Fruit fly (Drosophila melanogaster): ENCODE measurements around the gene CG43083.

Gene CG43083

DNA sequence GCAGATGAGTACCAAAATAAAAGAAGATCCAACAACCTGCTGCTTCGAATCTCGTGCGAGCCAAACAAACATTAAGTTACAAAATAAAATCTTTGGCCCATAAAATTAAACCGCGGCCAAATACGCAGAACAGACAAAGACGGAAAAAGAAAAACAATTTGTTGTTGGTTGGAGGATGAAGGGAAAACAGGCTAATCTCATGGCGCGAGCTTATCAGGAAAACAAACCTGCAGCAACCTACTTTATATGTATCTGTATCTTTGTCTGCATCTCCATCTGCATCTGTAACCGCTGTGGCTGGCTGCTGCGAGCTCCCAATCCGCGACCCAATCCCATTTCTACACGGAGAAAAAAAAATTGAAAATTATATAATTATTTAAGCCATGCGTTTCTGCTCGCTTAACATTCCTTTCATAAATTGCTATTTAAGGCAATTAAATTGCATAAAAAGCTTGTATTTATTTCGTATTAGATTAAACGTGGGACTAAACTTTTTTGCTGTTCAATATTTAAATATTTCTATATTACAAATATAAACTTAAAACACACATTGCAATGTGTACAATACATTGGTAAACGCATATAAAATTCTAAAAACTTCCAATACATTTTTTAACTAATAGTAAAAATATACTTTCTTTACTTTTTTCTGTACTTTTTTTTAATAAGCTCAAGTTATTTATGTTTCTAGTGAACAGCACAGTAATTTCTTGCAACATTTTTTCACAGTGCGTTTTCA is 44.6 kb downstream of the CG43083 start:
- TF ChIP-seq cnc (optimal IDR thresholded peaks at IDR 0.05) (no peak), ovo (GFP tag; optimal IDR thresholded peaks at IDR 0.05) (no peak), pad (GFP tag; optimal IDR thresholded peaks at IDR 0.05) (no peak), tj (GFP tag; optimal IDR thresholded peaks at IDR 0.05) (no peak), Clk (GFP tag; optimal IDR thresholded peaks at IDR 0.05) (no peak), cic (GFP tag; optimal IDR thresholded peaks at IDR 0.05) (no peak), CG11617 (GFP tag; optimal IDR thresholded peaks at IDR 0.05) (no peak), Hr96 (GFP tag; optimal IDR thresholded peaks at IDR 0.05) (no peak), CG5204 (GFP tag; optimal IDR thresholded peaks at IDR 0.05) (no peak), CG12768 (GFP tag; optimal IDR thresholded peaks at IDR 0.05) (no peak), CG14711 (tag; optimal IDR thresholded peaks at IDR 0.05) (no peak), CG7101 (tag; optimal IDR thresholded peaks at IDR 0.05) (no peak)

DNA sequence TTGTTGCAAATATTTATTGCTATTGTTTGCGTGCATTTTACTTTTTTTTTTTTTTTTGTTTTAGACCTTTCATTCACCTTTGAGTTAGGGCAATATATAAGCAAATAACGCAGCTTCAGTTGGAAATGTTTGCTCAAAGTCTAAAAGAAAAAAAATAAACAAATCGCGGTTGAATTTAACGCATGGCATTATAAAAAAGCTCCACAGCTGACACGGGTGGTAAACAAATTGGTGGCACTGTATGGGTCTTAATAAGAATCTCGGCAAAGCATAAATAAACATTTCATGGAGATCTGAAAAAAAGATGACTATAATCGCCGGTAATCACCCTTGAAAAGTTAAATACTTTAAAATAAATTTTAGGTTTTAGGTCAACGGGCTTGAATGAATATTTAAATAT is 46.0 kb downstream of the CG43083 start:
- TF ChIP-seq CG7101 (tag; optimal IDR thresholded peaks at IDR 0.05), result peak; percentile 4
- TF ChIP-seq kay (GFP tag; ENCODE audit: borderline replicate concordance), result no peak

DNA sequence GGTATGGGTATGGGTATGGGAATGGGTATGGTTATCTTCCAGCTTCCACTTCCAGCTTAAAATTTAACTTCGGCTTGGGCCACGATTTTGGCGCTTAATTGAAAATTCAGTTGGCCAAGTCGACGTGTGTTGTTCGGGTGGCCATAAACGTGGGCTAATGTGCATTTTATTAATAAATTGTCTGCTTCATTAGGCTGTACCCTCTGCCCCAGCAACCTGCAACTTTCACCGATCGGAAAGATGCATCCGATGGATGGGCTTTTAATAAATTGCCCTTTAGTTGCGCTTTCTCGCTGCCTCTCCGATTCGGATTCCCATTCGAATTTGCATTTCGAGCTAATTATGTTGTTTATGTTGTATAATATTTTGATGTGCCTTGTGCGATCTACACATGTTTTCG is 46.8 kb downstream of the CG43083 start:
- no peak for TF ChIP-seq tj (GFP tag; optimal IDR thresholded peaks at IDR 0.05)
- no peak for TF ChIP-seq Hr96 (GFP tag; optimal IDR thresholded peaks at IDR 0.05)
- TF ChIP-seq toe (GFP tag; optimal IDR thresholded peaks at IDR 0.05), result no peak
- TF ChIP-seq Clk (GFP tag; optimal IDR thresholded peaks at IDR 0.05), result no peak
- no peak for TF ChIP-seq bab1 (GFP tag; optimal IDR thresholded peaks at IDR 0.05)
- TF ChIP-seq CG7101 (tag; optimal IDR thresholded peaks at IDR 0.05), result no peak
- TF ChIP-seq CG12768 (GFP tag; optimal IDR thresholded peaks at IDR 0.05), result no peak
- TF ChIP-seq cnc (optimal IDR thresholded peaks at IDR 0.05), result no peak
- no peak for TF ChIP-seq CG33017 (tag; optimal IDR thresholded peaks at IDR 0.05)
- no peak for TF ChIP-seq CG5204 (GFP tag; optimal IDR thresholded peaks at IDR 0.05)
- no peak for TF ChIP-seq cic (GFP tag; optimal IDR thresholded peaks at IDR 0.05)
- TF ChIP-seq CG14711 (tag; optimal IDR thresholded peaks at IDR 0.05), result no peak
- TF ChIP-seq kay (GFP tag; ENCODE audit: borderline replicate concordance), result no peak

DNA sequence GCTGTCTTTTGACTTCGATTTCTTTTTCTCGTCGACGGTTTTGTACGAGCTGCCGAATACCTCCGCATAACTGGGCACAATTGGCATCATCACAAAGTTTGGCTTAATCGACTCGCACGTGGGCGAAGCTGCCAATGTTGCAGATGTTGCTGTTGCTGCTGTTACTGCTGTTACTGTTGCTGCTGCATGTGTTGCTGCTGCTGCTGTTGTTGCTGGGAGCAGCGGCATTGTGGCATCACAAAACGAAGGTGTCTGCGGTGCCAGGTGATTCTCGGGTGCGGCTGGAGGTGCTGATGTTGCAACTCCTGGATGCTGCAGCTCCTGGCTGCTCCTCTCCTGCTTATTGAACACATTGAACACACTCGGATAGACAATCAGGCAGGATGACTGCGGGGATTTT is 49.5 kb downstream of the CG43083 start:
- TF ChIP-seq CG5204 (GFP tag; optimal IDR thresholded peaks at IDR 0.05), result no peak
- TF ChIP-seq CG7045 (GFP tag; optimal IDR thresholded peaks at IDR 0.05), result no peak
- no peak for TF ChIP-seq cic (GFP tag; optimal IDR thresholded peaks at IDR 0.05)
- TF ChIP-seq CG33017 (tag; optimal IDR thresholded peaks at IDR 0.05), result no peak
- TF ChIP-seq CG1620 (GFP tag; optimal IDR thresholded peaks at IDR 0.05), result no peak
- no peak for TF ChIP-seq CG14711 (tag; optimal IDR thresholded peaks at IDR 0.05)
- TF ChIP-seq CG11617 (GFP tag; optimal IDR thresholded peaks at IDR 0.05), result no peak
- no peak for TF ChIP-seq pad (GFP tag; optimal IDR thresholded peaks at IDR 0.05)
- no peak for TF ChIP-seq Mnt (GFP tag; optimal IDR thresholded peaks at IDR 0.05)
- no peak for TF ChIP-seq CG7101 (tag; optimal IDR thresholded peaks at IDR 0.05)

Data from whole organism, adult.